Fruit fly (Drosophila melanogaster): Measurements from ENCODE around the gene CG45095.

DNA sequence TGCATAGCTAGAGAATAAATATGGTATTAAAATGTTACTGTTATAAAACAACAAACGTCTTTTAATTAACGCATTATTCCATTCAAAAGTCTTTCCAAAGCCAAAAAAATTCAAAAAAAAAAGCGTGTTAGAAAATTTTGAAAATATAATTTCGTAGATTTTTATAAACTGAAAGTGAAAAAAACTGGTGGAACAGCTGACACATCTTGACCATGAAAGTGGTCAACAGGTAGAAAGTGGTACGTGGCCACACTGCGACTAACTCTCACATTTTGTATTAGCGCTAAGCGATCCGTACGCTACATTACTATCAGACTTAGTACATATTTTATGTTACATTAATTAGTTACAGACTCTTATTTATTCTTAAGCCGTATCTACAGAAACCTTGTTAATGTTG is 31.5 kb upstream of the CG45095 start, which contains the start of gene CG11836:
- no peak for TF ChIP-seq CG8478 (optimal IDR thresholded peaks at IDR 0.05)
- no peak for TF ChIP-seq CTCF (optimal IDR thresholded peaks at IDR 0.05)
